Worm (Caenorhabditis elegans): ENCODE data around the gene hal-3.

DNA sequence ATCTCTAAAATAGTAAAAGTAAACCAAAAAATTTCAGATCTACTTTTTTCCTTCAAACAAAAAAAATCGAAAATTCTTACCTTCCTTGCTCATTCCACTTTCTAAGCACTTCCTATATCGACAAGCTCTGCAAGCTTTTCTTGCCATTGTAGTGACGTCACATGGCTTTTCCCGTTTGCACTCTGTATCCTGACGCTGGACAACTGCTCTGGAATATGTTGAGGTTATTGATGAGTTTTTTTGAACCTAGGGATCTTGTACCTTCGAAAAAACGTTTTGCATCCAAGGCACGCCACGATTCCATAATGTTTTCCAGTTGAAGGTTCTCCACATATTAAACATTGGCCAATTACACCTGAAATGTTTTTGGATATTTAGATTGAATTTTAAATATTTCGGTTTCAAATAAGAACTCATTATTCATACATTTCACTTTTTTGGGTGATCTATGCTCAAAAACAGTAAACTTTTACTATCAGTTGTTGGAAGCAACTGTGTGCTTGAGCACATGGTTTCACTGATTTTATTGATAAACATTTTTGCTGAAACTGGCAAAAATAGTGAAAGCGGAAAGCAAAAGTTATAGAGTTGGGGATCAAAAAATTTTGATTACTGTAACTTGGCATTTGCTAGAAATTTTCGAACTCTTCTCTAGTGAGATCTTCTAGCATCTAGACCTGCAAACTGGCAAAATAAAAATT is 16.8 kb downstream of the hal-3 start:
- TF ChIP-seq ama-1 (optimal IDR thresholded peaks at IDR 0.05) (no peak), tra-4 (tag; optimal IDR thresholded peaks at IDR 0.05) (no peak), F13C5.2 (tag; optimal IDR thresholded peaks at IDR 0.05) (no peak), ets-7 (tag; optimal IDR thresholded peaks at IDR 0.05) (no peak), hmbx-1 (tag; optimal IDR thresholded peaks at IDR 0.05) (no peak), sea-1 (GFP tag; conservative IDR thresholded peaks at IDR 0.05) (no peak), hmg-4 (GFP tag; optimal IDR thresholded peaks at IDR 0.05) (no peak), hnd-1 (tag; optimal IDR thresholded peaks at IDR 0.05) (no peak), pes-1 (GFP tag; IDR thresholded peaks at IDR 0.05) (no peak), scrt-1 (GFP tag; IDR thresholded peaks at IDR 0.05) (no peak), B0310.2 (tag; optimal IDR thresholded peaks at IDR 0.05) (no peak)
